Fruit fly (Drosophila melanogaster) whole organism, embryonic: ENCODE results near the gene Nmdar1.

Experiments
- BEAF-32 ChIP-seq: fragments of 200-800 bp; sonication (Bioruptor generic); optimal IDR thresholded peaks from 3 replicates; lab custom pipeline; 2017; ENCODE audit warnings: missing biosample characterization, missing genetic modification characterization, mild to moderate bottlenecking, moderate library complexity, missing genetic modification reagents
- CG10267 ChIP-seq: fragments of 200-800 bp; sonication (Bioruptor generic); optimal IDR thresholded peaks from 2 replicates; lab custom pipeline; 2018; ENCODE audit warnings: missing biosample characterization, mild to moderate bottlenecking, missing genetic modification characterization, moderate library complexity
- CG10321 ChIP-seq: fragments of 200-800 bp; sonication (Bioruptor generic); IDR thresholded peaks from 2 replicates; pipeline ENCODE4 v1.3.6; 2022; ENCODE audit warnings: missing biosample characterization, missing genetic modification characterization
- CG11093 ChIP-seq: fragments of 200-800 bp; sonication (Bioruptor generic); IDR thresholded peaks from 3 replicates; pipeline ENCODE4 v1.3.6; 2022; ENCODE audit warnings: missing biosample characterization, missing genetic modification characterization
- CG11696 ChIP-seq: fragments of 200-800 bp; sonication (Bioruptor generic); IDR thresholded peaks from 2 replicates; pipeline ENCODE4 v1.3.6; 2022; ENCODE audit warnings: missing biosample characterization, missing genetic modification characterization
- CG14710 ChIP-seq: fragments of 200-800 bp; sonication (Bioruptor generic); optimal IDR thresholded peaks from 3 replicates; lab custom pipeline; 2019; ENCODE audit warnings: missing biosample characterization, mild to moderate bottlenecking, missing genetic modification characterization, moderate library complexity
- CG18599 ChIP-seq: fragments of 200-800 bp; sonication (Bioruptor generic); optimal IDR thresholded peaks from 3 replicates; lab custom pipeline; 2017; ENCODE audit warnings: missing biosample characterization, missing genetic modification characterization, mild to moderate bottlenecking, moderate library complexity, missing genetic modification reagents
- CG2120 ChIP-seq: fragments of 200-800 bp; sonication (Bioruptor generic); optimal IDR thresholded peaks from 3 replicates; lab custom pipeline; 2016; ENCODE audit warnings: missing biosample characterization, missing genetic modification characterization
- CG2202 ChIP-seq: fragments of 200-800 bp; sonication (Bioruptor generic); optimal IDR thresholded peaks from 2 replicates; lab custom pipeline; 2018; ENCODE audit warnings: missing biosample characterization, mild to moderate bottlenecking, missing genetic modification characterization
- CG2712 ChIP-seq: fragments of 200-800 bp; optimal IDR thresholded peaks from 3 replicates; lab custom pipeline; 2019; ENCODE audit warnings: missing biosample characterization, mild to moderate bottlenecking, missing genetic modification characterization, moderate library complexity
- CG30403 ChIP-seq: fragments of 200-800 bp; sonication (Bioruptor generic); optimal IDR thresholded peaks from 3 replicates; lab custom pipeline; 2016; ENCODE audit warnings: missing biosample characterization, missing genetic modification characterization
- CG30431 ChIP-seq: fragments of 200-800 bp; sonication (Bioruptor generic); optimal IDR thresholded peaks from 2 replicates; lab custom pipeline; 2017; ENCODE audit warnings: missing biosample characterization, missing genetic modification characterization
- CG31365 ChIP-seq: fragments of 200-800 bp; sonication (Bioruptor generic); optimal IDR thresholded peaks from 2 replicates; lab custom pipeline; 2018; ENCODE audit warnings: missing biosample characterization, mild to moderate bottlenecking, missing genetic modification characterization
- CG34422 ChIP-seq: fragments of 200-800 bp; sonication (Bioruptor generic); IDR thresholded peaks from 3 replicates; pipeline ENCODE4 v1.3.6; 2022; ENCODE audit warnings: missing biosample characterization, missing genetic modification characterization
- CG43689 ChIP-seq: fragments of 200-800 bp; sonication (Bioruptor generic); IDR thresholded peaks from 2 replicates; pipeline ENCODE4 v1.3.6; 2022; ENCODE audit warnings: missing biosample characterization, missing genetic modification characterization
- CG4424 ChIP-seq: fragments of 200-800 bp; sonication (Bioruptor generic); optimal IDR thresholded peaks from 3 replicates; lab custom pipeline; 2016; ENCODE audit warnings: missing biosample characterization, missing genetic modification characterization
- CG4707 ChIP-seq: fragments of 200-800 bp; sonication (Bioruptor generic); optimal IDR thresholded peaks from 2 replicates; lab custom pipeline; 2018; ENCODE audit warnings: missing biosample characterization, mild to moderate bottlenecking, missing genetic modification characterization, moderate library complexity
- CG7839 ChIP-seq: fragments of 200-800 bp; sonication (Bioruptor generic); optimal IDR thresholded peaks from 3 replicates; lab custom pipeline; 2018; ENCODE audit warnings: missing biosample characterization, mild to moderate bottlenecking, missing genetic modification characterization, moderate library complexity
- CG7928 ChIP-seq: fragments of 200-800 bp; sonication (Bioruptor generic); optimal IDR thresholded peaks from 2 replicates; lab custom pipeline; 2017; ENCODE audit warnings: missing biosample characterization, mild to moderate bottlenecking, missing genetic modification characterization
- CG8924 ChIP-seq: fragments of 200-800 bp; optimal IDR thresholded peaks from 3 replicates; lab custom pipeline; 2019; ENCODE audit warnings: missing biosample characterization, mild to moderate bottlenecking, missing genetic modification characterization, moderate library complexity
- CG8944 ChIP-seq: fragments of 200-800 bp; sonication (Bioruptor generic); optimal IDR thresholded peaks from 3 replicates; lab custom pipeline; 2016; ENCODE audit warnings: missing biosample characterization, missing genetic modification characterization
- D ChIP-seq, 2 experiments: fragments of 200-800 bp in 1 of 2; fragments of >200 bp in 1 of 2; sonication (Bioruptor generic) in 1 of 2; optimal IDR thresholded peaks; 2 replicates in 1 of 2; 3 replicates in 1 of 2; lab custom pipeline; 2017; ENCODE audit warnings: mild to moderate bottlenecking in 1 of 2, missing biosample characterization in 1 of 2, missing genetic modification characterization in 1 of 2, missing genetic modification reagents in 1 of 2
- Dfd ChIP-seq, 2 experiments: fragments of >200 bp; optimal IDR thresholded peaks; 2 replicates each; lab custom pipeline; 2017; ENCODE audit warnings: missing biosample characterization in 2 of 2, missing genetic modification characterization in 2 of 2
- Dip3 ChIP-seq: fragments of 200-800 bp; sonication (Bioruptor generic); optimal IDR thresholded peaks from 3 replicates; lab custom pipeline; 2016; ENCODE audit warnings: missing biosample characterization, missing genetic modification characterization
- ERR ChIP-seq: fragments of 200-800 bp; sonication (Bioruptor generic); optimal IDR thresholded peaks from 2 replicates; lab custom pipeline; 2016; ENCODE audit warnings: missing biosample characterization, missing genetic modification characterization
- Meics ChIP-seq: fragments of 200-800 bp; sonication (Bioruptor generic); optimal IDR thresholded peaks from 2 replicates; lab custom pipeline; 2017; ENCODE audit warnings: missing biosample characterization, mild to moderate bottlenecking, missing genetic modification characterization
- Rfx ChIP-seq: fragments of 200-800 bp; sonication (Bioruptor generic); IDR thresholded peaks from 2 replicates; pipeline ENCODE4 v1.3.6; 2022; ENCODE audit warnings: missing biosample characterization, missing genetic modification characterization
- Sry-δ ChIP-seq: fragments of 200-800 bp; sonication (Bioruptor generic); optimal IDR thresholded peaks from 2 replicates; lab custom pipeline; 2016; ENCODE audit warnings: missing biosample characterization, missing genetic modification characterization
- TFAM ChIP-seq: fragments of 200-800 bp; sonication (Bioruptor generic); optimal IDR thresholded peaks from 2 replicates; lab custom pipeline; 2017; ENCODE audit warnings: missing biosample characterization, missing genetic modification characterization, inconsistent platforms
- YL-1 ChIP-seq: fragments of 200-800 bp; sonication (Bioruptor generic); optimal IDR thresholded peaks from 3 replicates; lab custom pipeline; 2017; ENCODE audit warnings: missing biosample characterization, mild to moderate bottlenecking, missing genetic modification characterization
- ab ChIP-seq: fragments of 200-800 bp; sonication (Bioruptor generic); optimal IDR thresholded peaks from 2 replicates; lab custom pipeline; 2016; ENCODE audit warnings: missing biosample characterization, missing genetic modification characterization
- chm ChIP-seq: fragments of 200-800 bp; sonication (Bioruptor generic); IDR thresholded peaks from 2 replicates; pipeline ENCODE4 v1.3.6; 2022; ENCODE audit warnings: missing biosample characterization, missing genetic modification characterization
- da ChIP-seq: fragments of 200-800 bp; sonication (Bioruptor generic); optimal IDR thresholded peaks from 2 replicates; lab custom pipeline; 2016; ENCODE audit warnings: missing biosample characterization, missing genetic modification characterization
- dan ChIP-seq: fragments of 200-800 bp; sonication (Bioruptor generic); IDR thresholded peaks from 2 replicates; pipeline ENCODE4 v1.3.6; 2022; ENCODE audit warnings: missing biosample characterization, missing genetic modification characterization
- ewg ChIP-seq: fragments of 200-800 bp; sonication (Bioruptor generic); optimal IDR thresholded peaks from 3 replicates; lab custom pipeline; 2017; ENCODE audit warnings: mild to moderate bottlenecking, missing biosample characterization, missing genetic modification reagents, missing genetic modification characterization
- exex ChIP-seq: fragments of 200-800 bp; sonication (Bioruptor generic); optimal IDR thresholded peaks from 4 replicates; lab custom pipeline; 2018; ENCODE audit warnings: missing biosample characterization, mild to moderate bottlenecking, missing genetic modification characterization, moderate library complexity
- h ChIP-seq: fragments of >200 bp; optimal IDR thresholded peaks from 2 replicates; lab custom pipeline; 2017
- hbn ChIP-seq: fragments of 200-800 bp; sonication (Bioruptor generic); IDR thresholded peaks from 2 replicates; pipeline ENCODE4 v1.3.6; 2022; ENCODE audit warnings: missing biosample characterization, missing genetic modification characterization; ENCODE audit not compliant: partially characterized antibody
- hth ChIP-seq: fragments of >200 bp; optimal IDR thresholded peaks from 2 replicates; lab custom pipeline; 2017; ENCODE audit warnings: inconsistent platforms
- insv ChIP-seq, 2 experiments: fragments of 200-800 bp; sonication (Bioruptor generic); optimal IDR thresholded peaks; 3 replicates each; lab custom pipeline; 2016 to 2018; ENCODE audit warnings: missing biosample characterization in 2 of 2, missing genetic modification characterization in 2 of 2
- lab ChIP-seq: fragments of 200-800 bp; sonication (Bioruptor generic); optimal IDR thresholded peaks from 3 replicates; lab custom pipeline; 2017; ENCODE audit warnings: missing biosample characterization, missing genetic modification characterization, mild to moderate bottlenecking, moderate library complexity, missing genetic modification reagents
- nmo ChIP-seq: fragments of 200-800 bp; sonication (Bioruptor generic); optimal IDR thresholded peaks from 2 replicates; lab custom pipeline; 2018; ENCODE audit warnings: missing biosample characterization, mild to moderate bottlenecking, missing genetic modification characterization, moderate library complexity
- pb ChIP-seq: fragments of 200-800 bp; sonication (Bioruptor generic); optimal IDR thresholded peaks from 3 replicates; lab custom pipeline; 2016; ENCODE audit warnings: missing biosample characterization, missing genetic modification characterization
- pum ChIP-seq: fragments of 200-800 bp; sonication (Bioruptor generic); optimal IDR thresholded peaks from 2 replicates; lab custom pipeline; 2016; ENCODE audit warnings: missing biosample characterization, missing genetic modification characterization
- ro ChIP-seq: fragments of 200-800 bp; sonication (Bioruptor generic); IDR thresholded peaks from 2 replicates; pipeline ENCODE4 v1.3.6; 2022; ENCODE audit warnings: missing biosample characterization, missing genetic modification characterization
- salm ChIP-seq: fragments of 200-800 bp; sonication (Bioruptor generic); optimal IDR thresholded peaks from 2 replicates; lab custom pipeline; 2018; ENCODE audit warnings: missing biosample characterization, mild to moderate bottlenecking, missing genetic modification characterization
- shn ChIP-seq: fragments of 200-800 bp; sonication (Bioruptor generic); optimal IDR thresholded peaks from 3 replicates; lab custom pipeline; 2016; ENCODE audit warnings: missing biosample characterization, missing genetic modification characterization
- slbo ChIP-seq: fragments of 200-800 bp; sonication (Bioruptor generic); IDR thresholded peaks from 2 replicates; pipeline ENCODE4 v1.3.6; 2022; ENCODE audit warnings: missing biosample characterization, missing genetic modification characterization
- wek ChIP-seq: fragments of 200-800 bp; sonication (Bioruptor generic); optimal IDR thresholded peaks from 3 replicates; lab custom pipeline; 2018; ENCODE audit warnings: missing biosample characterization, mild to moderate bottlenecking, missing genetic modification characterization, moderate library complexity
- zf30C ChIP-seq: fragments of 200-800 bp; sonication (Bioruptor generic); optimal IDR thresholded peaks from 3 replicates; lab custom pipeline; 2018; ENCODE audit warnings: missing biosample characterization, mild to moderate bottlenecking, missing genetic modification characterization
- zfh2 ChIP-seq: fragments of 200-800 bp; sonication (Bioruptor generic); optimal IDR thresholded peaks from 2 replicates; lab custom pipeline; 2016; ENCODE audit warnings: missing biosample characterization, missing genetic modification characterization

Gene Nmdar1

dm6 chr3R:5466875-5467274 is 56.3 kb downstream of the Nmdar1 start, which contains the start of gene RpL35A (continued):
- peak; percentile 75 for TF ChIP-seq CG2202 (tag; lab: Kevin White, UChicago)
- peak; percentile 10 for TF ChIP-seq CG2120
- peak; percentile 37; the same call in 1 of the 2 replicates for TF ChIP-seq slbo
- peak; percentile 26 for TF ChIP-seq exex
- no peak for TF ChIP-seq ro (GFP tag; lab: Robert Waterston, UW)
- TF ChIP-seq chm (GFP tag; lab: Robert Waterston, UW) = peak; percentile 90
- peak; percentile 43 for TF ChIP-seq Sry-δ (GFP tag; lab: Kevin White, UChicago)
- TF ChIP-seq CG31365 (tag; lab: Kevin White, UChicago) = peak; percentile 61
- TF ChIP-seq zfh2 = peak; percentile 18
- no peak for TF ChIP-seq hbn (GFP tag; lab: Robert Waterston, UW)
- peak; percentile 65 for TF ChIP-seq CG7839 (tag; lab: Kevin White, UChicago)
- TF ChIP-seq pb (GFP tag; lab: Kevin White, UChicago) = peak; percentile 70
- TF ChIP-seq CG10321 = peak; percentile 17; the same call in 1 of the 2 replicates
- TF ChIP-seq CG11696 (GFP tag; lab: Robert Waterston, UW) = no peak
- peak; percentile 64 for TF ChIP-seq salm
- TF ChIP-seq insv (GFP tag; optimal IDR thresholded peaks at IDR 0.05; lab: Kevin White, UChicago) = peak in 1 of 2 experiments; percentile 61
- no peak for TF ChIP-seq CG11093 (GFP tag; lab: Robert Waterston, UW)
- no peak for TF ChIP-seq D (optimal IDR thresholded peaks at IDR 0.05; lab: Kevin White, UChicago)
- TF ChIP-seq D (GFP tag; optimal IDR thresholded peaks at IDR 0.05; lab: Kevin White, UChicago) = peak; percentile 63
- TF ChIP-seq ab (GFP tag; lab: Kevin White, UChicago) = no peak
- peak; percentile 67 for TF ChIP-seq CG10267
- TF ChIP-seq ERR (GFP tag; lab: Kevin White, UChicago) = no peak
- no peak for TF ChIP-seq Dfd (GFP tag; optimal IDR thresholded peaks at IDR 0.05; lab: Kevin White, UChicago)
- peak; percentile 30 for TF ChIP-seq pum
- peak; percentile 79 for TF ChIP-seq CG18599 (GFP tag; lab: Kevin White, UChicago)
- TF ChIP-seq ewg (GFP tag; lab: Kevin White, UChicago) = peak; percentile 50
- TF ChIP-seq Dip3 (GFP tag; lab: Kevin White, UChicago) = peak; percentile 33
- no peak for TF ChIP-seq CG8944 (GFP tag; lab: Kevin White, UChicago)
- peak; percentile 87 for TF ChIP-seq CG4707 (GFP tag; lab: Kevin White, UChicago)
- peak; percentile 53 for TF ChIP-seq shn (GFP tag; lab: Kevin White, UChicago)
- peak; percentile 6 for TF ChIP-seq CG30403 (GFP tag; lab: Kevin White, UChicago)
- TF ChIP-seq CG4424 (GFP tag; lab: Kevin White, UChicago) = peak; percentile 59
- peak; percentile 61; the same call in 1 of the 3 replicates for TF ChIP-seq CG34422 (GFP tag; lab: Robert Waterston, UW)
- peak; percentile 92 for TF ChIP-seq lab (GFP tag; lab: Kevin White, UChicago)
- TF ChIP-seq Rfx = peak; percentile 73
- TF ChIP-seq Meics (GFP tag; lab: Kevin White, UChicago) = peak; percentile 87
- TF ChIP-seq CG7928 (GFP tag; lab: Kevin White, UChicago) = peak; percentile 43
- peak; percentile 34 for TF ChIP-seq BEAF-32 (GFP tag; lab: Kevin White, UChicago)
- TF ChIP-seq zf30C (GFP tag; lab: Kevin White, UChicago) = peak; percentile 58
- TF ChIP-seq h (lab: Kevin White, UChicago) = no peak
- peak; percentile 57 for TF ChIP-seq nmo
- TF ChIP-seq CG2712 (tag; lab: Kevin White, UChicago) = peak; percentile 59
- TF ChIP-seq da (GFP tag; lab: Kevin White, UChicago) = peak; percentile 35
- no peak for TF ChIP-seq dan (GFP tag; lab: Robert Waterston, UW)
- TF ChIP-seq YL-1 = peak; percentile 94
- peak; percentile 60 for TF ChIP-seq TFAM (GFP tag; lab: Kevin White, UChicago)
- no peak for TF ChIP-seq hth (lab: Kevin White, UChicago)
- TF ChIP-seq CG43689 = no peak
- TF ChIP-seq CG8924 (tag; lab: Kevin White, UChicago) = peak; percentile 67
- peak; percentile 21 for TF ChIP-seq CG30431
- peak; percentile 99 for TF ChIP-seq wek
- TF ChIP-seq CG14710 (tag; lab: Kevin White, UChicago) = peak; percentile 71
